Worm (Caenorhabditis elegans) whole organism, L3 larva: ENCODE results near the gene Y75B12B.11.

Experiments
- ZK546.5 ChIP-seq: sonication (generic microtip); optimal IDR thresholded peaks from 2 replicates; lab custom pipeline; 2017; ENCODE audit warnings: missing biosample characterization, missing genetic modification characterization
- nhr-237 ChIP-seq: fragments of 150-350 bp; optimal IDR thresholded peaks from 2 replicates; lab custom pipeline; 2014; ENCODE audit warnings: missing biosample characterization, missing genetic modification characterization
- skn-1 ChIP-seq: fragments of 150-350 bp; optimal IDR thresholded peaks from 2 replicates; lab custom pipeline; 2014; ENCODE audit warnings: missing biosample characterization, missing genetic modification characterization

DNA sequence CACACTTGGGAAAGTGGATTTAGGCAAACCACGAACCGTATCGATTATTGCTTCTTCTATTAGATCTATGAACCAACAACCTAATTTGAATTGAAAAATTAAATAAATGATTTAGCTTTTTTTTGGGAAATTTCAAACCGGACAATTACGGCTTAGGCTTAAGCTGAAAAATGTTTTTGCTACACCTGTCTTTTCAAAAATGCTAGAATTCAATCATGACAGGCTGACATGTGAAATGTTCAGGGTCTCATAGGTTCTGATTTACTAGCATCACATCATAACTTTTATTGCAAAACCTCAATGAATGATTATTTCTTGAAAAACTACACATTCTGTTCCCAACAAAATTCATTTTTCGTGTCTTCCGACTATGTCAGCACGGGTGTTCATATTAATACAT, 37.8 kb upstream of the Y75B12B.11 start, which contains the start of gene srh-55:
- no peak for TF ChIP-seq nhr-237 (tag; lab: Kevin White, UChicago)
- no peak for TF ChIP-seq ZK546.5
- no peak for TF ChIP-seq skn-1 (tag; lab: Kevin White, UChicago)
